Fruit fly (Drosophila melanogaster) whole organism, wandering third instar larva: ENCODE measurements around the gene CG15743.

Source experiments
- CG32264 ChIP-seq: fragments of 200-800 bp; sonication (Bioruptor generic); optimal IDR thresholded peaks from 2 replicates; lab custom pipeline; 2016; ENCODE audit warnings: missing biosample characterization, missing genetic modification characterization
- Dfd ChIP-seq: fragments of >200 bp; optimal IDR thresholded peaks from 2 replicates; lab custom pipeline; 2017; ENCODE audit warnings: missing biosample characterization, missing genetic modification characterization
- GATAd ChIP-seq: sonication (Bioruptor generic); optimal IDR thresholded peaks from 2 replicates; lab custom pipeline; 2016; ENCODE audit warnings: missing biosample characterization, missing genetic modification characterization
- HLH106 ChIP-seq: fragments of 200-800 bp; optimal IDR thresholded peaks from 3 replicates; lab custom pipeline; 2019; ENCODE audit warnings: missing biosample characterization, mild to moderate bottlenecking, missing genetic modification characterization, moderate library complexity
- Hr78 ChIP-seq: fragments of >200 bp; optimal IDR thresholded peaks from 2 replicates; lab custom pipeline; 2017; ENCODE audit warnings: missing biosample characterization, missing genetic modification characterization
- Hr83 ChIP-seq: fragments of 200-300 bp; sonication (Bioruptor generic); optimal IDR thresholded peaks from 2 replicates; lab custom pipeline; 2016; ENCODE audit warnings: missing biosample characterization, mild to moderate bottlenecking, missing genetic modification characterization, moderate library complexity; ENCODE audit not compliant: poor library complexity, severe bottlenecking
- Jra ChIP-seq: sonication (Bioruptor generic); optimal IDR thresholded peaks from 2 replicates; lab custom pipeline; 2016; ENCODE audit warnings: missing biosample characterization, missing genetic modification characterization
- Mio ChIP-seq: sonication (Bioruptor generic); optimal IDR thresholded peaks from 2 replicates; lab custom pipeline; 2016; ENCODE audit warnings: missing biosample characterization, missing genetic modification characterization
- Myc ChIP-seq: fragments of >200 bp; optimal IDR thresholded peaks from 2 replicates; lab custom pipeline; 2017
- OdsH ChIP-seq: fragments of 200-800 bp; sonication (Bioruptor generic); optimal IDR thresholded peaks from 2 replicates; lab custom pipeline; 2016; ENCODE audit warnings: missing biosample characterization, mild to moderate bottlenecking, missing genetic modification characterization
- Sp1 ChIP-seq: fragments of 200-800 bp; sonication (Bioruptor generic); optimal IDR thresholded peaks from 3 replicates; lab custom pipeline; 2019; ENCODE audit warnings: missing biosample characterization, mild to moderate bottlenecking, missing genetic modification characterization, moderate library complexity
- br ChIP-seq: fragments of 200-800 bp; sonication (Bioruptor generic); optimal IDR thresholded peaks from 2 replicates; lab custom pipeline; 2016; ENCODE audit warnings: missing biosample characterization, missing genetic modification characterization
- ey ChIP-seq: fragments of 200-800 bp; sonication (Bioruptor generic); optimal IDR thresholded peaks from 2 replicates; lab custom pipeline; 2016; ENCODE audit warnings: missing biosample characterization, missing genetic modification characterization
- foxo ChIP-seq, 2 experiments: fragments of 200-800 bp; sonication (Bioruptor generic); optimal IDR thresholded peaks; 2 replicates in 1 of 2; 3 replicates in 1 of 2; lab custom pipeline; 2016 to 2017; ENCODE audit warnings: missing biosample characterization in 2 of 2, missing genetic modification characterization in 2 of 2
- fru ChIP-seq: fragments of 200-800 bp; sonication (Bioruptor generic); optimal IDR thresholded peaks from 3 replicates; lab custom pipeline; 2016; ENCODE audit warnings: missing biosample characterization, mild to moderate bottlenecking, missing genetic modification characterization
- h ChIP-seq: fragments of 200-800 bp; sonication (Bioruptor generic); optimal IDR thresholded peaks from 3 replicates; lab custom pipeline; 2016; ENCODE audit warnings: missing biosample characterization, mild to moderate bottlenecking, missing genetic modification characterization
- jim ChIP-seq: fragments of 175-275, 200-325 bp; sonication (Bioruptor generic); optimal IDR thresholded peaks from 2 replicates; lab custom pipeline; 2016; ENCODE audit warnings: missing biosample characterization, mild to moderate bottlenecking, missing genetic modification characterization
- lola ChIP-seq: fragments of >200 bp; optimal IDR thresholded peaks from 2 replicates; lab custom pipeline; 2017; ENCODE audit warnings: missing biosample characterization, missing genetic modification characterization
- pan ChIP-seq: fragments of >200 bp; optimal IDR thresholded peaks from 2 replicates; lab custom pipeline; 2017
- psq ChIP-seq: fragments of 200-800 bp; sonication (Bioruptor generic); optimal IDR thresholded peaks from 3 replicates; lab custom pipeline; 2017; ENCODE audit warnings: missing biosample characterization, mild to moderate bottlenecking, missing genetic modification characterization, moderate library complexity
- rgr ChIP-seq: fragments of 200-800 bp; sonication (Bioruptor generic); optimal IDR thresholded peaks from 3 replicates; lab custom pipeline; 2016; ENCODE audit warnings: missing biosample characterization, mild to moderate bottlenecking, missing genetic modification characterization
- sage ChIP-seq: fragments of 200-800 bp; sonication (Bioruptor generic); optimal IDR thresholded peaks from 2 replicates; lab custom pipeline; 2016; ENCODE audit warnings: missing biosample characterization, mild to moderate bottlenecking, missing genetic modification characterization
- tai ChIP-seq: sonication (Bioruptor generic); optimal IDR thresholded peaks from 2 replicates; lab custom pipeline; 2016; ENCODE audit warnings: missing biosample characterization, missing genetic modification characterization
- woc ChIP-seq: sonication (Bioruptor generic); optimal IDR thresholded peaks from 2 replicates; lab custom pipeline; 2016; ENCODE audit warnings: missing biosample characterization, mild to moderate bottlenecking, missing genetic modification characterization

The CG15743 gene

DNA sequence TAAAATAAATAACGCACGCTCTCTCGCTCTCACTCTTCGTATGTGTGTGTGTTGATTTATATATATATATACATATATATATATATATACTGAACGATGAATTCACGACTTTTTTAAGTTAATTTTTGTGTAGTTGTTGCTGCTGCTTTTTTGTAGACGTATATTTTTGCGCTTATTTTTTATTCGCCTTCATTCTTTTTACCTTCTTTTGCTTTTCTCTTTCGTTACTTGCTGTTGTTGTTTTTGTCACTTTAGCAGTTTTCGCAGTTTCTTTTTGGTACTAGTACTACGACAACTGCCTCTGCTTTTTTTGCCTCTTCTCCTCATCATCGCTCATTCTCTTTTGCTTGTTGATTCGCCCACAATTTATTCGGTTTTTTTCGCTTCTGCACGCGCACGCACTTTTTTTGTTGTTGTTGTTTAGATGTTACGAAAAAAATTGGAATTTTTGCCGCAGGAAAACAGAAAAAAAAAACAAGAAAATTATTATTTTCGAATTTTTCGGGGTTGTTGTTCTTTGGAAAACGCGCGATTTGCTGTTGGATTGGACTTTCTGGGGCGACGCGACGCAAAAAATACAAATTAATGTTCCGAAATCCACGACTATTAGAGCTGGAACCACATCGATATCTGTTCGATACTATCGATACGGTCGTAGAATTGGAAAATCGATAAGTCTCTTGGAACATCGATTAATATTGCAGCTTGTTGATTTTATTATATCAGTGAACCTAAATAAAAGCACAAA, at the start of gene CG15743, which contains the start of gene HDAC4:
Gene CG15743, plus strand, starts transcription at position 707 of the 748 bp plus-strand sequence.
Gene HDAC4, minus strand, starts transcription at position 632 of the 748 bp plus-strand sequence.
- TF ChIP-seq h (GFP tag; lab: Kevin White, UChicago), result peak; percentile 25
- no peak for TF ChIP-seq woc (GFP tag; lab: Kevin White, UChicago)
- no peak for TF ChIP-seq ey (GFP tag; lab: Kevin White, UChicago)
- TF ChIP-seq rgr (GFP tag; lab: Kevin White, UChicago), result peak; percentile 18
- peak; percentile 3 for TF ChIP-seq Sp1
- TF ChIP-seq Jra (GFP tag; lab: Kevin White, UChicago), result peak; percentile 43
- TF ChIP-seq fru, result peak; percentile 36
- TF ChIP-seq HLH106 (tag; lab: Kevin White, UChicago), result peak; percentile 12
- peak; percentile 90 for TF ChIP-seq psq (GFP tag; lab: Kevin White, UChicago)

DNA sequence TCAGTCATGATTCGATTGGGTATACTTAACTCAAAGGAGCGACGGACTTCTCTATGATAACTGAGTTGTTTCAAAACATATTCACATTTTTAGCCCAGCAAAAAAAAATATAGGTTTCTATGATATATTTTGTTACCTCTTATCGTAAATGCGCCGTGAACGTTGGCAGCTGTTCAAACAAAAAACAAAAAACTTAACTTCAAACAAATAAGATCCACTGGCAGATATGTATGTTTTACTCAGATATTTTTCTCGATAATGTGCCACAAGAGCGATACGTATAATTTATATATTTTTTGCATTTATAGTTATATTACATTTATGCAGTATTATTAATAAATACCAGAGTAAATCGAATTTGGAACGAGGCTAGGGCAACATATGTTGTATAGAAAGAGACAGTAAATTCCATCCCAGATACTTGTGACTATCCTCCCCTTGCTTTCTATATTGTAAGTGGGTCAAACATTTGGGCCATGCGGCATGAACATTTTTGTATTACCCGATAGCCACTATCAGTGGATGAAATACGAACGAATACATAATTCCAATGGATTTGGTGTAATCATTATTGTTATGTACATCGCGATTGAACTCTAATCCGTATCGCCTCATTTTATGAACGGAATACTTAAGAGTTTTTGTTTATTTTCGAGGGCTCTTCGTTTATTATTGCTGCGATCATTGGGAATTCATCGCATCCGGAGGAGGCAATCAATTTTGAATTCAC, 48.8 kb upstream of the CG15743 start, which contains the start of gene CG32639:
Gene CG32639, minus strand, starts transcription at position 51 of the 730 bp plus-strand sequence.
- no peak for TF ChIP-seq rgr (GFP tag; lab: Kevin White, UChicago)
- no peak for TF ChIP-seq psq (GFP tag; lab: Kevin White, UChicago)
- TF ChIP-seq Hr78 (GFP tag; lab: Kevin White, UChicago), result no peak
- TF ChIP-seq h (GFP tag; lab: Kevin White, UChicago), result no peak
- TF ChIP-seq pan (lab: Kevin White, UChicago), result no peak
- no peak for TF ChIP-seq ey (GFP tag; lab: Kevin White, UChicago)
- no peak for TF ChIP-seq Hr83 (GFP tag; lab: Kevin White, UChicago)
- TF ChIP-seq foxo (GFP tag; optimal IDR thresholded peaks at IDR 0.05; lab: Kevin White, UChicago), result no peak

DNA sequence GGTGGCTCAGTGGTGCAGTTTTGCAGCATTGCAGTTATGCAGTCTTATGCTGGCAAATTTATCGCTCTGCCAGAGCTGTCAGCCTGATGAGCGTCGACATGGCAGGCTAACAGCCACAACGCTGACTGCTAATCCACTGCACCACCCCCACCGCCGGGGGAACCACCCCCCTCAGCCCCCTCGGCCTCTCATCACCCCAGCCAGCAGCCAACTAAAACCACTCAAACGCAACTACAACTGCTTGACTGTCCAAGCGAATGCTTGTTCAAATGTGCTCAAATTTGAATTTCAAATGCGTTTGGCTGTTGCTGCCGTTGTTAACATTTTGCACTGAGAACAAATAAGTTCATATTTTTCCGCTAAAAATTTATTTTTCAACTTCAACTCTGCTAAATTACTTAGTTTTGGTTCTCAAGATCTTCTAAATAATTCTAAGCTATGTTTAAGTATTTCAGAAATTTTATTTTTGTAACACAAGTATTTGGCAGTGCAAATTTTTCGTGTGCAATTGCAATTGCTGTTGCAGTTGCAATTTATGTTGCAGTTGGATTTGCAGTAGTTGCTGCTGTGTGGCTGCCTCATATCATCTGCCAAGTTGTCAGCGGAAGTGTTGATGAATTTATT, 47.1 kb upstream of the CG15743 start:
- TF ChIP-seq tai, result peak; percentile 1
- TF ChIP-seq psq (GFP tag; lab: Kevin White, UChicago), result peak; percentile 19
- TF ChIP-seq Myc (lab: Kevin White, UChicago), result no peak
- TF ChIP-seq HLH106 (tag; lab: Kevin White, UChicago), result peak; percentile 58
- peak; percentile 40 for TF ChIP-seq fru
- no peak for TF ChIP-seq woc (GFP tag; lab: Kevin White, UChicago)
- TF ChIP-seq br (GFP tag; lab: Kevin White, UChicago), result peak; percentile 2
- TF ChIP-seq CG32264 (GFP tag; lab: Kevin White, UChicago), result no peak
- TF ChIP-seq rgr (GFP tag; lab: Kevin White, UChicago), result peak; percentile 56
- no peak for TF ChIP-seq Hr78 (GFP tag; lab: Kevin White, UChicago)
- peak; percentile 59 for TF ChIP-seq h (GFP tag; lab: Kevin White, UChicago)
- TF ChIP-seq ey (GFP tag; lab: Kevin White, UChicago), result peak; percentile 48
- peak; percentile 99 for TF ChIP-seq Dfd (GFP tag; lab: Kevin White, UChicago)
- peak in 1 of 2 experiments; percentile 49 for TF ChIP-seq foxo (GFP tag; optimal IDR thresholded peaks at IDR 0.05; lab: Kevin White, UChicago)
- peak; percentile 60 for TF ChIP-seq Sp1
- TF ChIP-seq, all 38 proteins: peak for 11

DNA sequence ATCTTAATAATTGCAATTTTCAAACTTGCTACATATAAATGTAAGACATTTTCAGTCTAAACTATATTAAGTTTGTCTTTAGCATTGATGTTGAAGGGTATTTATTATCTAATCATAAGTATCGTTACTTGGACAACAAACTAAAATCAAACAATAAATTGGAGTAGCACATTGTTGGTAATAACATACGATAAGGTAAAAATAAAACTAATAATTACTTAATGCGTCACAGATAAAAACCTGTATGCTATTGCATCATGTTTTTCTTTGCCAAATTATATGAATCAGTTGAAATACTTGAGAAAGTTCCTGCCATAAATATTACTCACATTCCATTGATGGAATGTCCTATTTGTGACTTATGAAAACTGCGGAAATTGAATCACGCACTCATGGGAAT, 44.7 kb upstream of the CG15743 start:
- TF ChIP-seq woc (GFP tag; lab: Kevin White, UChicago) (peak; percentile 20), OdsH (GFP tag; lab: Kevin White, UChicago) (no peak)
- TF ChIP-seq, all 38 proteins: peak for 1

DNA sequence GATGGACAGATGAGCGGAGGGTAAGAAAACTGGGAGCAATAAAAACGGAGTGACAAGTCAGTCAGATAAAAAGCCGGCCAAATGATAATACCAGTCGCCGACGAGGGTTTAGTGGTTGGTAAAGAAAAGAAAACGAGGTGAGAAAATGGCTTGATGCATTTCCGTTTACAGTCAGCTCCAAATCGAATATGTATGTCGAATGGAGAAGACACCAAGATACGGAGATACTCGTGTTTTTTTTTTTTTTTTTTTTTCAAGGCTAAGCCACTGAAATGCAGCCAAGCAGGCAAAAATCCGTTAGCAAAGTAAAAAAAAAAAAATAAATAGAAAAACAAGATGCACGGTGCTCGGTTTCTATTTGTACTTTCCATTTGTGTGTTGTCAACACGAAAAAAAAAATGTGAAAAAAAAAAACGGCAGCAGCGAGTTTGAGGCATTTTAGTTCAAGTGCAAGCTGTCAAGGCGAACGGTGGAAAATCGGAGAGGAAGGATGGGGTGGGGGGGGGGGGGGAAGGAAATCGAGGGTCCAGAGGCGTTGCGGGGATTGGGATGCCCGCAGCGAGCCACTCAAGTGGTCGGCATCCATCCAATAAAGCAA, 41.7 kb upstream of the CG15743 start:
- TF ChIP-seq tai, result no peak
- no peak for TF ChIP-seq Myc (lab: Kevin White, UChicago)
- TF ChIP-seq lola (GFP tag; lab: Kevin White, UChicago), result no peak
- no peak for TF ChIP-seq Hr83 (GFP tag; lab: Kevin White, UChicago)
- TF ChIP-seq CG32264 (GFP tag; lab: Kevin White, UChicago), result no peak
- no peak for TF ChIP-seq foxo (GFP tag; optimal IDR thresholded peaks at IDR 0.05; lab: Kevin White, UChicago)
- no peak for TF ChIP-seq GATAd
- TF ChIP-seq jim (GFP tag; lab: Kevin White, UChicago), result no peak
- TF ChIP-seq Mio (GFP tag; lab: Kevin White, UChicago), result no peak
- no peak for TF ChIP-seq psq (GFP tag; lab: Kevin White, UChicago)
- TF ChIP-seq woc (GFP tag; lab: Kevin White, UChicago), result no peak
- no peak for TF ChIP-seq Jra (GFP tag; lab: Kevin White, UChicago)
- TF ChIP-seq sage (GFP tag; lab: Kevin White, UChicago), result no peak
